1 fruit fly cellular context compared by ENCODE assay signal in genomic region chrX:7086539-7086938, dm6.
TF ChIP-seq lines count a peak whose summit lies in the region.

No protein-coding gene starts in this region.

TF ChIP-seq in whole organism, embryonic, 481 proteins besides CTCF, POLR2A, EP300 and RAD21 (continued from another document and continues in another):
- TF ChIP-seq Side (GFP tag; optimal IDR thresholded peaks at IDR 0.05; lab: Kevin White, UChicago) (no peak), vvl (GFP tag; IDR thresholded peaks at IDR 0.05; lab: Robert Waterston, UW) (no peak; the same call in 1 of the 2 replicates), CG17361 (GFP tag; IDR thresholded peaks at IDR 0.05; lab: Robert Waterston, UW) (no peak), CG16779 (GFP tag; IDR thresholded peaks at IDR 0.05; lab: Robert Waterston, UW) (no peak), CG10209 (GFP tag; optimal IDR thresholded peaks at IDR 0.05; lab: Kevin White, UChicago) (no peak), Oaz (GFP tag; IDR thresholded peaks at IDR 0.05; lab: Robert Waterston, UW) (no peak), D (optimal IDR thresholded peaks at IDR 0.05; lab: Kevin White, UChicago) (no peak), D (GFP tag; optimal IDR thresholded peaks at IDR 0.05; lab: Kevin White, UChicago) (no peak), ERR (GFP tag; optimal IDR thresholded peaks at IDR 0.05; lab: Kevin White, UChicago) (no peak), cg (GFP tag; optimal IDR thresholded peaks at IDR 0.05; lab: Kevin White, UChicago) (no peak), CG3163 (GFP tag; optimal IDR thresholded peaks at IDR 0.05; lab: Kevin White, UChicago) (no peak), scrt (GFP tag; optimal IDR thresholded peaks at IDR 0.05; lab: Kevin White, UChicago) (no peak), repo (GFP tag; optimal IDR thresholded peaks at IDR 0.05; lab: Kevin White, UChicago) (no peak), Elba2 (GFP tag; optimal IDR thresholded peaks at IDR 0.05; lab: Kevin White, UChicago) (no peak), Lim3 (GFP tag; IDR thresholded peaks at IDR 0.05; lab: Robert Waterston, UW) (no peak), p53 (GFP tag; optimal IDR thresholded peaks at IDR 0.05; lab: Kevin White, UChicago) (no peak), Optix (GFP tag; IDR thresholded peaks at IDR 0.05; lab: Robert Waterston, UW) (no peak), fd96Cb (tag; optimal IDR thresholded peaks at IDR 0.05; lab: Kevin White, UChicago) (no peak), CG31224 (GFP tag; IDR thresholded peaks at IDR 0.05; lab: Robert Waterston, UW) (no peak; the same call in 1 of the 2 replicates), fru (optimal IDR thresholded peaks at IDR 0.05; lab: Kevin White, UChicago) (no peak), lmd (GFP tag; IDR thresholded peaks at IDR 0.05; lab: Robert Waterston, UW) (no peak), gsb (GFP tag; IDR thresholded peaks at IDR 0.05; lab: Robert Waterston, UW) (no peak), YL-1 (GFP tag; optimal IDR thresholded peaks at IDR 0.05; lab: Kevin White, UChicago) (no peak), CG2120 (GFP tag; optimal IDR thresholded peaks at IDR 0.05; lab: Kevin White, UChicago) (peak; percentile 3), Gug (GFP tag; IDR thresholded peaks at IDR 0.05; lab: Robert Waterston, UW) (peak; percentile 21; the same call in 1 of the 4 replicates), NfI (GFP tag; optimal IDR thresholded peaks at IDR 0.05; lab: Kevin White, UChicago) (no peak), ato (GFP tag; IDR thresholded peaks at IDR 0.05; lab: Robert Waterston, UW; ENCODE audit: partially characterized antibody) (no peak), CG4404 (GFP tag; IDR thresholded peaks at IDR 0.05; lab: Robert Waterston, UW) (no peak), CG2889 (GFP tag; IDR thresholded peaks at IDR 0.05; lab: Robert Waterston, UW) (no peak), Hr39 (optimal IDR thresholded peaks at IDR 0.05; lab: Kevin White, UChicago) (no peak), bcd (GFP tag; optimal IDR thresholded peaks at IDR 0.05; lab: Kevin White, UChicago) (no peak), Hmx (GFP tag; optimal IDR thresholded peaks at IDR 0.05; lab: Kevin White, UChicago) (no peak), Atf-2 (GFP tag; optimal IDR thresholded peaks at IDR 0.05; lab: Kevin White, UChicago) (no peak), CG15011 (GFP tag; optimal IDR thresholded peaks at IDR 0.05; lab: Kevin White, UChicago) (no peak), CG3065 (GFP tag; optimal IDR thresholded peaks at IDR 0.05; lab: Kevin White, UChicago) (no peak), CHES-1-like (GFP tag; optimal IDR thresholded peaks at IDR 0.05; lab: Kevin White, UChicago) (no peak), kay (GFP tag; optimal IDR thresholded peaks at IDR 0.05; lab: Kevin White, UChicago) (no peak), CrebB (tag; optimal IDR thresholded peaks at IDR 0.05; lab: Kevin White, UChicago) (no peak), CG12659 (GFP tag; optimal IDR thresholded peaks at IDR 0.05; lab: Kevin White, UChicago) (no peak), Deaf1 (tag; optimal IDR thresholded peaks at IDR 0.05; lab: Kevin White, UChicago) (no peak), dimm (GFP tag; IDR thresholded peaks at IDR 0.05; lab: Robert Waterston, UW) (no peak), unpg (GFP tag; optimal IDR thresholded peaks at IDR 0.05; lab: Kevin White, UChicago) (peak; percentile 22), klu (GFP tag; IDR thresholded peaks at IDR 0.05; lab: Robert Waterston, UW) (no peak), HLH54F (GFP tag; optimal IDR thresholded peaks at IDR 0.05; lab: Kevin White, UChicago) (no peak), CG4854 (GFP tag; optimal IDR thresholded peaks at IDR 0.05; lab: Kevin White, UChicago) (no peak), crol (GFP tag; IDR thresholded peaks at IDR 0.05; lab: Robert Waterston, UW) (no peak), Lpt (GFP tag; optimal IDR thresholded peaks at IDR 0.05; lab: Kevin White, UChicago) (no peak), ftz-f1 (GFP tag; optimal IDR thresholded peaks at IDR 0.05; lab: Kevin White, UChicago) (no peak), ttk (GFP tag; IDR thresholded peaks at IDR 0.05; lab: Robert Waterston, UW) (no peak), prd (optimal IDR thresholded peaks at IDR 0.05; lab: Kevin White, UChicago) (no peak), prd (GFP tag; IDR thresholded peaks at IDR 0.05; lab: Robert Waterston, UW) (no peak; the same call in 2 of the 3 replicates), CG3726 (GFP tag; IDR thresholded peaks at IDR 0.05; lab: Robert Waterston, UW) (no peak), CG4328 (GFP tag; optimal IDR thresholded peaks at IDR 0.05; lab: Kevin White, UChicago) (no peak), CG7271 (tag; optimal IDR thresholded peaks at IDR 0.05; lab: Kevin White, UChicago) (peak; percentile 27), CG13424 (tag; optimal IDR thresholded peaks at IDR 0.05; lab: Kevin White, UChicago) (no peak), ken (GFP tag; IDR thresholded peaks at IDR 0.05; lab: Robert Waterston, UW) (no peak), CG4617 (GFP tag; optimal IDR thresholded peaks at IDR 0.05; lab: Kevin White, UChicago; ENCODE audit: borderline replicate concordance) (no peak), caup (GFP tag; optimal IDR thresholded peaks at IDR 0.05; lab: Kevin White, UChicago; ENCODE audit: severe bottlenecking) (no peak), Hey (tag; optimal IDR thresholded peaks at IDR 0.05; lab: Kevin White, UChicago) (no peak), lab (GFP tag; optimal IDR thresholded peaks at IDR 0.05; lab: Kevin White, UChicago) (no peak), Abd-B (GFP tag; optimal IDR thresholded peaks at IDR 0.05; lab: Kevin White, UChicago) (no peak), Xbp1 (GFP tag; optimal IDR thresholded peaks at IDR 0.05; lab: Kevin White, UChicago) (peak; percentile 40), cato (GFP tag; optimal IDR thresholded peaks at IDR 0.05; lab: Kevin White, UChicago; ENCODE audit: borderline replicate concordance) (no peak), Drgx (GFP tag; IDR thresholded peaks at IDR 0.05; lab: Robert Waterston, UW) (no peak), CG1024 (GFP tag; IDR thresholded peaks at IDR 0.05; lab: Robert Waterston, UW) (no peak), trem (tag; optimal IDR thresholded peaks at IDR 0.05; lab: Kevin White, UChicago) (no peak), CG9932 (GFP tag; IDR thresholded peaks at IDR 0.05; lab: Robert Waterston, UW) (no peak), E2f1 (GFP tag; IDR thresholded peaks at IDR 0.05; lab: Robert Waterston, UW) (no peak), Bgb (GFP tag; IDR thresholded peaks at IDR 0.05; lab: Robert Waterston, UW; ENCODE audit: partially characterized antibody) (no peak), gce (GFP tag; IDR thresholded peaks at IDR 0.05; lab: Robert Waterston, UW) (no peak), crp (GFP tag; optimal IDR thresholded peaks at IDR 0.05; lab: Kevin White, UChicago) (no peak), CG9727 (GFP tag; optimal IDR thresholded peaks at IDR 0.05; lab: Kevin White, UChicago) (no peak), CG6175 (GFP tag; IDR thresholded peaks at IDR 0.05; lab: Robert Waterston, UW) (no peak), ewg (GFP tag; optimal IDR thresholded peaks at IDR 0.05; lab: Kevin White, UChicago) (no peak), CG34422 (GFP tag; IDR thresholded peaks at IDR 0.05; lab: Robert Waterston, UW) (no peak), GATAe (GFP tag; conservative IDR thresholded peaks at IDR 0.05; lab: Robert Waterston, UW) (no peak), CG18764 (GFP tag; optimal IDR thresholded peaks at IDR 0.05; lab: Kevin White, UChicago) (no peak), Dll (GFP tag; IDR thresholded peaks at IDR 0.05; lab: Robert Waterston, UW; ENCODE audit: partially characterized antibody) (no peak), her (GFP tag; optimal IDR thresholded peaks at IDR 0.05; lab: Kevin White, UChicago) (peak; percentile 2), Usf (GFP tag; optimal IDR thresholded peaks at IDR 0.05; lab: Kevin White, UChicago) (no peak), abd-A (tag; optimal IDR thresholded peaks at IDR 0.05; lab: Kevin White, UChicago) (no peak), CG32767 (GFP tag; IDR thresholded peaks at IDR 0.05; lab: Robert Waterston, UW) (no peak), CG8944 (GFP tag; optimal IDR thresholded peaks at IDR 0.05; lab: Kevin White, UChicago) (no peak), Neu2 (GFP tag; optimal IDR thresholded peaks at IDR 0.05; lab: Kevin White, UChicago; ENCODE audit: borderline replicate concordance) (no peak), btn (GFP tag; optimal IDR thresholded peaks at IDR 0.05; lab: Kevin White, UChicago) (no peak), hth (optimal IDR thresholded peaks at IDR 0.05; lab: Kevin White, UChicago) (no peak), Poxn (GFP tag; IDR thresholded peaks at IDR 0.05; lab: Robert Waterston, UW) (no peak), CG17829 (tag; optimal IDR thresholded peaks at IDR 0.05; lab: Kevin White, UChicago) (no peak), CG11456 (GFP tag; IDR thresholded peaks at IDR 0.05; lab: Robert Waterston, UW) (no peak), Doc3 (GFP tag; IDR thresholded peaks at IDR 0.05; lab: Robert Waterston, UW; ENCODE audit: partially characterized antibody) (no peak), gem (tag; optimal IDR thresholded peaks at IDR 0.05; lab: Kevin White, UChicago) (peak; percentile 43), sqz (GFP tag; optimal IDR thresholded peaks at IDR 0.05; lab: Kevin White, UChicago) (no peak), CG32532 (GFP tag; IDR thresholded peaks at IDR 0.05; lab: Robert Waterston, UW) (no peak; the same call in 1 of the 2 replicates), ems (GFP tag; optimal IDR thresholded peaks at IDR 0.05; lab: Kevin White, UChicago) (peak; percentile 22), Gsc (GFP tag; IDR thresholded peaks at IDR 0.05; lab: Robert Waterston, UW) (no peak), CG10267 (tag; optimal IDR thresholded peaks at IDR 0.05; lab: Kevin White, UChicago) (no peak), Nf-YA (GFP tag; IDR thresholded peaks at IDR 0.05; lab: Robert Waterston, UW) (no peak), CG12236 (GFP tag; optimal IDR thresholded peaks at IDR 0.05; lab: Kevin White, UChicago) (no peak), CG10431 (GFP tag; optimal IDR thresholded peaks at IDR 0.05; lab: Kevin White, UChicago) (no peak), sug (tag; optimal IDR thresholded peaks at IDR 0.05; lab: Kevin White, UChicago) (no peak), ash1 (GFP tag; optimal IDR thresholded peaks at IDR 0.05; lab: Kevin White, UChicago) (no peak), CG12769 (tag; optimal IDR thresholded peaks at IDR 0.05; lab: Kevin White, UChicago) (no peak), Oli (tag; optimal IDR thresholded peaks at IDR 0.05; lab: Kevin White, UChicago) (no peak), Rx (GFP tag; IDR thresholded peaks at IDR 0.05; lab: Robert Waterston, UW) (no peak), CG8765 (GFP tag; IDR thresholded peaks at IDR 0.05; lab: Robert Waterston, UW) (no peak), CG17359 (tag; optimal IDR thresholded peaks at IDR 0.05; lab: Kevin White, UChicago) (peak; percentile 9), Hsf (GFP tag; optimal IDR thresholded peaks at IDR 0.05; lab: Kevin White, UChicago) (peak; percentile 24), odd (GFP tag; optimal IDR thresholded peaks at IDR 0.05; lab: Kevin White, UChicago) (no peak), nau (GFP tag; optimal IDR thresholded peaks at IDR 0.05; lab: Kevin White, UChicago) (no peak), emc (GFP tag; optimal IDR thresholded peaks at IDR 0.05; lab: Kevin White, UChicago) (no peak), CG11398 (GFP tag; optimal IDR thresholded peaks at IDR 0.05; lab: Kevin White, UChicago) (no peak), zf30C (GFP tag; optimal IDR thresholded peaks at IDR 0.05; lab: Kevin White, UChicago) (no peak), nmo (GFP tag; optimal IDR thresholded peaks at IDR 0.05; lab: Kevin White, UChicago) (no peak), sim (GFP tag; IDR thresholded peaks at IDR 0.05; lab: Robert Waterston, UW) (no peak), CG8290 (GFP tag; optimal IDR thresholded peaks at IDR 0.05; lab: Kevin White, UChicago) (no peak), CG8290 (tag; optimal IDR thresholded peaks at IDR 0.05; lab: Kevin White, UChicago) (no peak), Spps (tag; optimal IDR thresholded peaks at IDR 0.05; lab: Kevin White, UChicago) (no peak), CG13296 (GFP tag; optimal IDR thresholded peaks at IDR 0.05; lab: Kevin White, UChicago) (no peak), Sin3A (optimal IDR thresholded peaks at IDR 0.05; lab: Kevin White, UChicago) (no peak), dmrt99B (tag; optimal IDR thresholded peaks at IDR 0.05; lab: Kevin White, UChicago) (no peak), CG15269 (tag; optimal IDR thresholded peaks at IDR 0.05; lab: Kevin White, UChicago) (no peak), CG1603 (tag; optimal IDR thresholded peaks at IDR 0.05; lab: Kevin White, UChicago) (no peak), CG2875 (GFP tag; optimal IDR thresholded peaks at IDR 0.05; lab: Kevin White, UChicago) (no peak), CG31388 (GFP tag; optimal IDR thresholded peaks at IDR 0.05; lab: Kevin White, UChicago) (no peak), Sry-δ (GFP tag; optimal IDR thresholded peaks at IDR 0.05; lab: Kevin White, UChicago) (no peak), Hr3 (GFP tag; optimal IDR thresholded peaks at IDR 0.05; lab: Kevin White, UChicago) (no peak), CG7357 (GFP tag; IDR thresholded peaks at IDR 0.05; lab: Robert Waterston, UW) (no peak), CG10147 (GFP tag; optimal IDR thresholded peaks at IDR 0.05; lab: Kevin White, UChicago) (no peak), CG14441 (GFP tag; IDR thresholded peaks at IDR 0.05; lab: Robert Waterston, UW) (no peak), wek (GFP tag; optimal IDR thresholded peaks at IDR 0.05; lab: Kevin White, UChicago) (no peak), tio (GFP tag; optimal IDR thresholded peaks at IDR 0.05; lab: Kevin White, UChicago) (no peak), CG9609 (GFP tag; optimal IDR thresholded peaks at IDR 0.05; lab: Kevin White, UChicago) (no peak), Ravus (GFP tag; IDR thresholded peaks at IDR 0.05; lab: Robert Waterston, UW) (no peak), CG6813 (GFP tag; optimal IDR thresholded peaks at IDR 0.05; lab: Kevin White, UChicago) (no peak), org-1 (GFP tag; optimal IDR thresholded peaks at IDR 0.05; lab: Kevin White, UChicago) (no peak), zfh1 (GFP tag; IDR thresholded peaks at IDR 0.05; lab: Robert Waterston, UW) (no peak; the same call in 2 of the 3 replicates), mld (GFP tag; IDR thresholded peaks at IDR 0.05; lab: Robert Waterston, UW; ENCODE audit: partially characterized antibody) (no peak), Dref (GFP tag; IDR thresholded peaks at IDR 0.05; lab: Robert Waterston, UW) (no peak), Stat92E (GFP tag; optimal IDR thresholded peaks at IDR 0.05; lab: Kevin White, UChicago) (no peak), CG17385 (GFP tag; optimal IDR thresholded peaks at IDR 0.05; lab: Kevin White, UChicago) (peak; percentile 19), CG1529 (GFP tag; optimal IDR thresholded peaks at IDR 0.05; lab: Kevin White, UChicago) (no peak)
